Fruit fly (Drosophila melanogaster) whole organism, embryonic: ENCODE measurements around the gene CG45099.

Experiments used
- Aef1 ChIP-seq: fragments of 200-800 bp; sonication (Bioruptor generic); IDR thresholded peaks from 3 replicates; pipeline ENCODE4 v1.3.6; 2022; ENCODE audit warnings: missing biosample characterization, missing genetic modification characterization
- Antp ChIP-seq: fragments of 200-800 bp; sonication (Bioruptor generic); optimal IDR thresholded peaks from 3 replicates; lab custom pipeline; 2016; ENCODE audit warnings: missing biosample characterization, missing genetic modification characterization
- Blimp-1 ChIP-seq: fragments of 200-800 bp; sonication (Bioruptor generic); optimal IDR thresholded peaks from 3 replicates; lab custom pipeline; 2018; ENCODE audit warnings: missing biosample characterization, missing genetic modification characterization, mild to moderate bottlenecking, moderate library complexity, missing genetic modification reagents
- CG10267 ChIP-seq: fragments of 200-800 bp; sonication (Bioruptor generic); optimal IDR thresholded peaks from 2 replicates; lab custom pipeline; 2018; ENCODE audit warnings: missing biosample characterization, mild to moderate bottlenecking, missing genetic modification characterization, moderate library complexity
- CG11085 ChIP-seq: fragments of 200-800 bp; sonication (Bioruptor generic); IDR thresholded peaks from 2 replicates; pipeline ENCODE4 v1.3.6; 2022; ENCODE audit warnings: missing biosample characterization, missing genetic modification characterization
- CG1233 ChIP-seq: fragments of 200-800 bp; sonication (Bioruptor generic); optimal IDR thresholded peaks from 4 replicates; lab custom pipeline; 2018; ENCODE audit warnings: missing biosample characterization, mild to moderate bottlenecking, missing genetic modification characterization
- CG12942 ChIP-seq: fragments of 200-800 bp; sonication (Bioruptor generic); optimal IDR thresholded peaks from 3 replicates; lab custom pipeline; 2016; ENCODE audit warnings: missing biosample characterization, missing genetic modification characterization
- CG13424 ChIP-seq: fragments of 200-800 bp; sonication (Bioruptor generic); optimal IDR thresholded peaks from 2 replicates; lab custom pipeline; 2019; ENCODE audit warnings: missing biosample characterization, mild to moderate bottlenecking, missing genetic modification characterization, moderate library complexity
- CG15514 ChIP-seq: fragments of 200-800 bp; sonication (Bioruptor generic); optimal IDR thresholded peaks from 3 replicates; lab custom pipeline; 2017; ENCODE audit warnings: missing biosample characterization, missing genetic modification characterization, mild to moderate bottlenecking, moderate library complexity, missing genetic modification reagents
- CG17612 ChIP-seq: fragments of 200-800 bp; sonication (Bioruptor generic); IDR thresholded peaks from 2 replicates; pipeline ENCODE4 v1.3.6; 2022; ENCODE audit warnings: missing biosample characterization, missing genetic modification characterization
- CG2875 ChIP-seq: fragments of 200-800 bp; sonication (Bioruptor generic); optimal IDR thresholded peaks from 2 replicates; lab custom pipeline; 2017; ENCODE audit warnings: missing biosample characterization, mild to moderate bottlenecking, missing genetic modification characterization, missing genetic modification reagents
- CG30403 ChIP-seq: fragments of 200-800 bp; sonication (Bioruptor generic); optimal IDR thresholded peaks from 3 replicates; lab custom pipeline; 2016; ENCODE audit warnings: missing biosample characterization, missing genetic modification characterization
- CG32772 ChIP-seq: fragments of 200-800 bp; sonication (Bioruptor generic); IDR thresholded peaks from 2 replicates; pipeline ENCODE4 v1.3.6; 2022; ENCODE audit warnings: missing biosample characterization, missing genetic modification characterization
- CG3847 ChIP-seq: fragments of 200-800 bp; sonication (Bioruptor generic); IDR thresholded peaks from 2 replicates; pipeline ENCODE4 v1.3.6; 2022; ENCODE audit warnings: missing biosample characterization, missing genetic modification characterization
- CG4854 ChIP-seq: fragments of 200-800 bp; sonication (Bioruptor generic); optimal IDR thresholded peaks from 2 replicates; lab custom pipeline; 2016; ENCODE audit warnings: missing biosample characterization, missing genetic modification characterization, inconsistent platforms
- CG6272 ChIP-seq: fragments of 200-800 bp; sonication (Bioruptor generic); IDR thresholded peaks from 2 replicates; pipeline ENCODE4 v1.3.6; 2022; ENCODE audit warnings: missing biosample characterization, missing genetic modification characterization
- CG9727 ChIP-seq: fragments of 200-800 bp; sonication (Bioruptor generic); optimal IDR thresholded peaks from 3 replicates; lab custom pipeline; 2017; ENCODE audit warnings: missing biosample characterization, mild to moderate bottlenecking, missing genetic modification characterization
- CoRest ChIP-seq: fragments of 200-800 bp; sonication (Bioruptor generic); optimal IDR thresholded peaks from 3 replicates; lab custom pipeline; 2018; ENCODE audit warnings: missing biosample characterization, mild to moderate bottlenecking, missing genetic modification characterization, moderate library complexity
- CrebB ChIP-seq: fragments of 200-800 bp; sonication (Bioruptor generic); optimal IDR thresholded peaks from 3 replicates; lab custom pipeline; 2018; ENCODE audit warnings: missing biosample characterization, mild to moderate bottlenecking, missing genetic modification characterization
- Drgx ChIP-seq: fragments of 200-800 bp; sonication (Bioruptor generic); IDR thresholded peaks from 2 replicates; pipeline ENCODE4 v1.3.6; 2022; ENCODE audit warnings: missing biosample characterization, missing genetic modification characterization
- Ets65A ChIP-seq: fragments of 200-800 bp; sonication (Bioruptor generic); peaks from one replicate; lab custom pipeline; 2016; ENCODE audit warnings: missing biosample characterization, missing genetic modification characterization
- H15 ChIP-seq: fragments of 200-800 bp; sonication (Bioruptor generic); IDR thresholded peaks from 3 replicates; pipeline ENCODE4 v1.3.6; 2022; ENCODE audit warnings: missing biosample characterization, missing genetic modification characterization
- Hey ChIP-seq: fragments of 200-800 bp; sonication (Bioruptor generic); optimal IDR thresholded peaks from 3 replicates; lab custom pipeline; 2018; ENCODE audit warnings: missing biosample characterization, mild to moderate bottlenecking, missing genetic modification characterization
- Oli ChIP-seq: fragments of 200-800 bp; sonication (Bioruptor generic); optimal IDR thresholded peaks from 2 replicates; lab custom pipeline; 2018; ENCODE audit warnings: missing biosample characterization, mild to moderate bottlenecking, missing genetic modification characterization, moderate library complexity
- abd-A ChIP-seq: fragments of 200-800 bp; sonication (Bioruptor generic); optimal IDR thresholded peaks from 3 replicates; lab custom pipeline; 2019; ENCODE audit warnings: missing biosample characterization, mild to moderate bottlenecking, missing genetic modification characterization, moderate library complexity
- aop ChIP-seq: fragments of 200-800 bp; sonication (Bioruptor generic); IDR thresholded peaks from 2 replicates; pipeline ENCODE4 v1.3.6; 2022; ENCODE audit warnings: missing biosample characterization, missing genetic modification characterization
- ase ChIP-seq: fragments of 200-800 bp; sonication (Bioruptor generic); IDR thresholded peaks from 3 replicates; pipeline ENCODE4 v1.3.6; 2022; ENCODE audit warnings: missing biosample characterization, missing genetic modification characterization
- az2 ChIP-seq: fragments of 200-800 bp; sonication (Bioruptor generic); optimal IDR thresholded peaks from 3 replicates; lab custom pipeline; 2016; ENCODE audit warnings: missing biosample characterization, missing genetic modification characterization
- cato ChIP-seq: fragments of 200-800 bp; sonication (Bioruptor generic); optimal IDR thresholded peaks from 2 replicates; lab custom pipeline; 2016; ENCODE audit warnings: missing biosample characterization, missing genetic modification characterization, borderline replicate concordance
- croc ChIP-seq: fragments of 200-800 bp; sonication (Bioruptor generic); conservative IDR thresholded peaks from 3 replicates; pipeline ENCODE4 v1.3.6; 2022; ENCODE audit warnings: missing biosample characterization, missing genetic modification characterization
- esg ChIP-seq: fragments of 200-800 bp; sonication (Bioruptor generic); conservative IDR thresholded peaks from 2 replicates; pipeline ENCODE4 v1.3.6; 2022; ENCODE audit warnings: missing biosample characterization, missing genetic modification characterization
- fd96Cb ChIP-seq: fragments of 200-800 bp; sonication (Bioruptor generic); optimal IDR thresholded peaks from 2 replicates; lab custom pipeline; 2018; ENCODE audit warnings: missing biosample characterization, mild to moderate bottlenecking, missing genetic modification characterization, moderate library complexity
- hbn ChIP-seq: fragments of 200-800 bp; sonication (Bioruptor generic); IDR thresholded peaks from 2 replicates; pipeline ENCODE4 v1.3.6; 2022; ENCODE audit warnings: missing biosample characterization, missing genetic modification characterization; ENCODE audit not compliant: partially characterized antibody
- hkb ChIP-seq, 2 experiments: fragments of 200-800 bp in 1 of 2; fragments of >200 bp in 1 of 2; sonication (Bioruptor generic) in 1 of 2; IDR thresholded peaks in 1 of 2; optimal IDR thresholded peaks in 1 of 2; 2 replicates each; pipeline versions ENCODE4 v1.3.6 to Lab custom; 2017 to 2022; ENCODE audit warnings: missing biosample characterization in 1 of 2, missing genetic modification characterization in 1 of 2
- nmo ChIP-seq: fragments of 200-800 bp; sonication (Bioruptor generic); optimal IDR thresholded peaks from 2 replicates; lab custom pipeline; 2018; ENCODE audit warnings: missing biosample characterization, mild to moderate bottlenecking, missing genetic modification characterization, moderate library complexity
- oc ChIP-seq: fragments of 200-800 bp; sonication (Bioruptor generic); optimal IDR thresholded peaks from 2 replicates; lab custom pipeline; 2018; ENCODE audit warnings: missing biosample characterization, mild to moderate bottlenecking, missing genetic modification characterization, moderate library complexity
- otp ChIP-seq: fragments of 200-800 bp; sonication (Bioruptor generic); IDR thresholded peaks from 3 replicates; pipeline ENCODE4, ENCODE4 v1.3.6; 2022; ENCODE audit warnings: missing biosample characterization, missing genetic modification characterization
- pho ChIP-seq: fragments of 200-800 bp; sonication (Bioruptor generic); optimal IDR thresholded peaks from 2 replicates; lab custom pipeline; 2016; ENCODE audit warnings: missing biosample characterization, missing genetic modification characterization
- psq ChIP-seq: fragments of 200-800 bp; sonication (Bioruptor generic); optimal IDR thresholded peaks from 2 replicates; lab custom pipeline; 2017; ENCODE audit warnings: missing biosample characterization, missing genetic modification characterization
- pzg ChIP-seq: fragments of 200-800 bp; sonication (Bioruptor generic); optimal IDR thresholded peaks from 3 replicates; lab custom pipeline; 2018; ENCODE audit warnings: missing biosample characterization, mild to moderate bottlenecking, missing genetic modification characterization, moderate library complexity
- sc ChIP-seq, 3 experiments: fragments of >200 bp in 2 of 3; fragments of 200-800 bp in 1 of 3; sonication (Bioruptor generic) in 1 of 3; optimal IDR thresholded peaks; 2 replicates in 2 of 3; 3 replicates in 1 of 3; lab custom pipeline; 2017; ENCODE audit warnings: mild to moderate bottlenecking in 1 of 3, missing biosample characterization in 1 of 3, missing genetic modification characterization in 1 of 3, missing genetic modification reagents in 1 of 3
- sens-2 ChIP-seq: fragments of 200-800 bp; sonication (Bioruptor generic); IDR thresholded peaks from 2 replicates; pipeline ENCODE4 v1.3.6; 2022; ENCODE audit warnings: missing biosample characterization, missing genetic modification characterization
- sim ChIP-seq: fragments of 200-800 bp; sonication (Bioruptor generic); IDR thresholded peaks from 2 replicates; pipeline ENCODE4 v1.3.6; 2022; ENCODE audit warnings: missing biosample characterization, missing genetic modification characterization
- slbo ChIP-seq: fragments of 200-800 bp; sonication (Bioruptor generic); IDR thresholded peaks from 2 replicates; pipeline ENCODE4 v1.3.6; 2022; ENCODE audit warnings: missing biosample characterization, missing genetic modification characterization
- sob ChIP-seq: fragments of 200-800 bp; sonication (Bioruptor generic); IDR thresholded peaks from 2 replicates; pipeline ENCODE4 v1.3.6; 2022; ENCODE audit warnings: missing biosample characterization, missing genetic modification characterization
- tap ChIP-seq: fragments of 200-800 bp; optimal IDR thresholded peaks from 3 replicates; lab custom pipeline; 2019; ENCODE audit warnings: missing biosample characterization, mild to moderate bottlenecking, missing genetic modification characterization, moderate library complexity
- tio ChIP-seq: fragments of 200-800 bp; sonication (Bioruptor generic); optimal IDR thresholded peaks from 2 replicates; lab custom pipeline; 2017; ENCODE audit warnings: missing biosample characterization, missing genetic modification characterization, inconsistent platforms
- usp ChIP-seq: fragments of >200 bp; optimal IDR thresholded peaks from 2 replicates; lab custom pipeline; 2017; ENCODE audit warnings: missing biosample characterization, missing genetic modification characterization
- wek ChIP-seq: fragments of 200-800 bp; sonication (Bioruptor generic); optimal IDR thresholded peaks from 3 replicates; lab custom pipeline; 2018; ENCODE audit warnings: missing biosample characterization, mild to moderate bottlenecking, missing genetic modification characterization, moderate library complexity

Gene CG45099

DNA sequence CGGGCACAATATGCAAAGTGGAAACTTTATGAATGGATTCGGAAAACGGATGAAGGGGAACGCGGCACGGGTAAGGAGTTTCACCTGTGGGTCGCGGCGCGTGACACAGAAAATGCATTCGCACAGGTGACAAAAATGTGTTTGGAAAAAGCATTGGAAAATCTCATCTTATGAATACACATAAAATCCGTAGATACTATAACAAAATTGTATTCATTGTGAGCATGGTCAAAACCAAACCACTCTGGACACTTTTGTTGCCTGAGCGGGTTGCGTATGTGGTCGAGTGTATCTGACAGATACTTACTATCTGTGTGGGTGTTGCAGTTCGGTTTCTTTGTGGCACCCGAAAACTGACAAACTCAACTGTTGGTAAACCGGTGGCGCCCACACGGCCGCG, 5.4 kb upstream of the CG45099 start (continued):
- TF ChIP-seq nmo (GFP tag; lab: Kevin White, UChicago) (peak; percentile 24), Drgx (GFP tag; lab: Robert Waterston, UW) (peak; percentile 93), CG17612 (GFP tag; lab: Robert Waterston, UW) (no peak), wek (GFP tag; lab: Kevin White, UChicago) (no peak), CG3847 (peak; percentile 34; the same call in 1 of the 2 replicates), CG15514 (GFP tag; lab: Kevin White, UChicago) (no peak), CG9727 (GFP tag; lab: Kevin White, UChicago) (peak; percentile 26), CG6272 (GFP tag; lab: Robert Waterston, UW) (0 out of 2 replicates have a peak, but pooled peaks have one; percentile 6), Ets65A (GFP tag; lab: Kevin White, UChicago) (peak; percentile 33), Hey (tag; lab: Kevin White, UChicago) (no peak), Antp (peak; percentile 29), croc (GFP tag; lab: Robert Waterston, UW) (no peak; the same call in 2 of the 3 replicates), ase (GFP tag; lab: Robert Waterston, UW) (peak; percentile 72; the same call in 2 of the 3 replicates), esg (peak; percentile 29; the same call in 1 of the 2 replicates), psq (GFP tag; lab: Kevin White, UChicago) (no peak), CG12942 (GFP tag; lab: Kevin White, UChicago) (peak; percentile 25), fd96Cb (tag; lab: Kevin White, UChicago) (peak; percentile 35), Aef1 (GFP tag; lab: Robert Waterston, UW) (no peak; the same call in 2 of the 3 replicates), CG13424 (tag; lab: Kevin White, UChicago) (peak; percentile 53), tap (tag; lab: Kevin White, UChicago) (no peak), slbo (GFP tag; lab: Robert Waterston, UW) (peak; percentile 36; the same call in 1 of the 2 replicates), sens-2 (GFP tag; lab: Robert Waterston, UW) (peak; percentile 38; the same call in 1 of the 2 replicates), CG30403 (GFP tag; lab: Kevin White, UChicago) (peak; percentile 38), sc (optimal IDR thresholded peaks at IDR 0.05; lab: Kevin White, UChicago) (no peak), sc (GFP tag; optimal IDR thresholded peaks at IDR 0.05; lab: Kevin White, UChicago) (no peak), CG4854 (GFP tag; lab: Kevin White, UChicago) (no peak), az2 (GFP tag; lab: Kevin White, UChicago) (peak; percentile 71), Blimp-1 (GFP tag; lab: Kevin White, UChicago) (no peak), tio (GFP tag; lab: Kevin White, UChicago) (no peak), abd-A (tag; lab: Kevin White, UChicago) (no peak), CG11085 (GFP tag; lab: Robert Waterston, UW) (0 out of 2 replicates have a peak, but pooled peaks have one; percentile 10), usp (GFP tag; lab: Kevin White, UChicago) (no peak), hbn (GFP tag; lab: Robert Waterston, UW) (no peak), hkb (optimal IDR thresholded peaks at IDR 0.05; lab: Kevin White, UChicago) (no peak), hkb (GFP tag; IDR thresholded peaks at IDR 0.05; lab: Robert Waterston, UW) (peak; percentile 83), oc (tag; lab: Kevin White, UChicago) (peak; percentile 52), CG1233 (GFP tag; lab: Kevin White, UChicago) (peak; percentile 24), CoRest (tag; lab: Kevin White, UChicago) (peak; percentile 27), CrebB (no peak), aop (no peak), CG2875 (GFP tag; lab: Kevin White, UChicago) (peak; percentile 34), pho (GFP tag; lab: Kevin White, UChicago) (no peak), Oli (peak; percentile 54), cato (GFP tag; lab: Kevin White, UChicago) (no peak), otp (GFP tag; lab: Robert Waterston, UW) (peak; percentile 68; the same call in 1 of the 3 replicates), sob (GFP tag; lab: Robert Waterston, UW) (peak; percentile 55), CG10267 (tag; lab: Kevin White, UChicago) (no peak), H15 (peak; percentile 60; the same call in 2 of the 3 replicates), pzg (no peak), CG32772 (GFP tag; lab: Robert Waterston, UW) (peak; percentile 54), sim (GFP tag; lab: Robert Waterston, UW) (peak; percentile 74; the same call in 1 of the 2 replicates)
